Fruit fly (Drosophila melanogaster) Kc167 (cell line): ENCODE results near the gene CG8562.

ENCODE experiments used
- Myc ChIP-seq: fragments of >200 bp; optimal IDR thresholded peaks from 2 replicates; lab custom pipeline; 2017; ENCODE audit warnings: missing external identifiers
- Sin3A ChIP-seq: fragments of >200 bp; optimal IDR thresholded peaks from 2 replicates; lab custom pipeline; 2018; ENCODE audit warnings: missing external identifiers
- h ChIP-seq: fragments of >200 bp; optimal IDR thresholded peaks from 3 replicates; lab custom pipeline; 2018; ENCODE audit warnings: missing external identifiers
- psq ChIP-seq: fragments of >200 bp; optimal IDR thresholded peaks from 2 replicates; lab custom pipeline; 2017; ENCODE audit warnings: missing external identifiers
- ttk ChIP-seq: sonication (Bioruptor generic); optimal IDR thresholded peaks from 2 replicates; lab custom pipeline; 2017; ENCODE audit warnings: missing external identifiers

DNA sequence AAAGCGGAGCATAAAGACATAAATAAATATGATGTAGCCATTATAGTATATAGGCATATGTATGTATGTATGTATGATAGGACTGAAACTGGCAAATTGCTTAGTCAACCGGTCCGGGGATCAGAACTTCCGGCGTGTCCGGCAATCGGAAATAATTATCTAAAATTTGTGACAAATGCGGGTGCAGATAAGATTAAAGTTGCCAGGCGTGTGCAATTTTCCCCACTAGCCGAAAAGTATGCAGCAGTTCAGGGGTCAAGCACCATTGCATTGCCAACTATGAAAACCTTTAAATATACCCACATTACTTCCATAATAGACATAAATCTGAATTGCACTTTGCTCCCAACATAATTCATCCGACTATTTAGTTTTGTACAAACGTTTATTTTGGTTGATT is 34.2 kb downstream of the CG8562 start:
- TF ChIP-seq h (lab: Kevin White, UChicago) (no peak), Myc (lab: Kevin White, UChicago) (no peak), Sin3A (no peak), psq (no peak), ttk (lab: Kevin White, UChicago) (no peak)
